Worm (Caenorhabditis elegans) whole organism, late embryonic: ENCODE measurements around the gene F20D6.11.

Experiments
- K02D7.2 ChIP-seq: sonication (generic microtip); optimal IDR thresholded peaks from 2 replicates; lab custom pipeline; 2017; ENCODE audit warnings: mild to moderate bottlenecking, missing genetic modification characterization, missing compliant biosample characterization
- T23F11.4 ChIP-seq: fragments of 200-800 bp; sonication (Bioruptor generic); optimal IDR thresholded peaks from 2 replicates; lab custom pipeline; 2018; ENCODE audit warnings: mild to moderate bottlenecking, missing genetic modification characterization, missing compliant biosample characterization
- ahr-1 ChIP-seq: sonication (generic microtip); optimal IDR thresholded peaks from 2 replicates; lab custom pipeline; 2016; ENCODE audit warnings: missing genetic modification characterization, missing compliant biosample characterization
- ama-1 ChIP-seq: fragments of 150-350 bp; optimal IDR thresholded peaks from 2 replicates; lab custom pipeline; 2014
- ceh-18 ChIP-seq: sonication (generic microtip); optimal IDR thresholded peaks from 2 replicates; lab custom pipeline; 2016; ENCODE audit warnings: missing genetic modification characterization, missing compliant biosample characterization
- ceh-19 ChIP-seq: fragments of 200-800 bp; sonication (Bioruptor generic); optimal IDR thresholded peaks from 2 replicates; lab custom pipeline; 2018; ENCODE audit warnings: mild to moderate bottlenecking, missing genetic modification characterization, missing compliant biosample characterization
- ceh-2 ChIP-seq: sonication (generic microtip); optimal IDR thresholded peaks from 2 replicates; lab custom pipeline; 2016; ENCODE audit warnings: missing genotype, missing genetic modification characterization, missing compliant biosample characterization
- ceh-22 ChIP-seq: sonication (generic microtip); optimal IDR thresholded peaks from 2 replicates; lab custom pipeline; 2017; ENCODE audit warnings: missing biosample characterization, missing genetic modification characterization
- ceh-24 ChIP-seq: sonication (generic microtip); optimal IDR thresholded peaks from 2 replicates; lab custom pipeline; 2016; ENCODE audit warnings: mild to moderate bottlenecking, missing genetic modification characterization, missing compliant biosample characterization
- ceh-30 ChIP-seq: fragments of 150-350 bp; optimal IDR thresholded peaks from 2 replicates; lab custom pipeline; 2014; ENCODE audit warnings: missing biosample characterization, missing genetic modification characterization
- ceh-6 ChIP-seq: fragments of 200-800 bp; sonication (Bioruptor generic); optimal IDR thresholded peaks from 2 replicates; lab custom pipeline; 2018; ENCODE audit warnings: mild to moderate bottlenecking, missing genetic modification characterization, missing compliant biosample characterization
- ceh-9 ChIP-seq: sonication (generic microtip); optimal IDR thresholded peaks from 2 replicates; lab custom pipeline; 2016; ENCODE audit warnings: mild to moderate bottlenecking, missing genetic modification characterization, inconsistent platforms, missing compliant biosample characterization
- dmd-4 ChIP-seq: sonication (generic microtip); optimal IDR thresholded peaks from 2 replicates; lab custom pipeline; 2016; ENCODE audit warnings: borderline replicate concordance, missing genetic modification characterization, missing compliant biosample characterization
- eyg-1 ChIP-seq: sonication (generic microtip); optimal IDR thresholded peaks from 2 replicates; lab custom pipeline; 2016; ENCODE audit warnings: missing genotype, missing genetic modification characterization, missing compliant biosample characterization
- fkh-10 ChIP-seq: fragments of 150-350 bp; optimal IDR thresholded peaks from 2 replicates; lab custom pipeline; 2014; ENCODE audit warnings: missing biosample characterization, missing genetic modification reagents, missing genetic modification characterization
- fkh-6 ChIP-seq: sonication (generic microtip); optimal IDR thresholded peaks from 2 replicates; lab custom pipeline; 2016; ENCODE audit warnings: missing genetic modification characterization, missing compliant biosample characterization
- gmeb-2 ChIP-seq: sonication (generic microtip); optimal IDR thresholded peaks from 2 replicates; lab custom pipeline; 2016; ENCODE audit warnings: missing genetic modification characterization, inconsistent platforms, missing compliant biosample characterization
- hlh-13 ChIP-seq: fragments of 200-800 bp; sonication (Bioruptor generic); optimal IDR thresholded peaks from 2 replicates; lab custom pipeline; 2018; ENCODE audit warnings: mild to moderate bottlenecking, missing genetic modification characterization, missing compliant biosample characterization
- hlh-6 ChIP-seq: sonication (generic microtip); optimal IDR thresholded peaks from 2 replicates; lab custom pipeline; 2016; ENCODE audit warnings: missing genotype, missing genetic modification characterization, missing compliant biosample characterization
- lim-6 ChIP-seq: sonication (generic microtip); optimal IDR thresholded peaks from 2 replicates; lab custom pipeline; 2016; ENCODE audit warnings: missing genetic modification characterization, missing compliant biosample characterization
- lin-11 ChIP-seq: fragments of 200-800 bp; sonication (Bioruptor generic); optimal IDR thresholded peaks from 2 replicates; lab custom pipeline; 2018; ENCODE audit warnings: mild to moderate bottlenecking, missing genetic modification characterization, missing compliant biosample characterization
- madf-2 ChIP-seq: sonication (generic microtip); optimal IDR thresholded peaks from 2 replicates; lab custom pipeline; 2017; ENCODE audit warnings: missing genetic modification characterization, missing compliant biosample characterization
- nfya-1 ChIP-seq: sonication (generic microtip); optimal IDR thresholded peaks from 2 replicates; lab custom pipeline; 2017; ENCODE audit warnings: missing genetic modification characterization, mild to moderate bottlenecking, missing compliant biosample characterization, antibody characterized with exemption, moderate library complexity
- nhr-11 ChIP-seq: fragments of 150-350 bp; optimal IDR thresholded peaks from 2 replicates; lab custom pipeline; 2014; ENCODE audit warnings: missing biosample characterization, missing genetic modification characterization
- nhr-232 ChIP-seq: sonication (generic microtip); optimal IDR thresholded peaks from 2 replicates; lab custom pipeline; 2016; ENCODE audit warnings: missing genetic modification characterization, missing compliant biosample characterization
- npax-4 ChIP-seq: sonication (generic microtip); optimal IDR thresholded peaks from 2 replicates; lab custom pipeline; 2016; ENCODE audit warnings: missing genetic modification characterization, missing compliant biosample characterization
- odd-2 ChIP-seq: sonication (generic microtip); optimal IDR thresholded peaks from 2 replicates; lab custom pipeline; 2017; ENCODE audit warnings: antibody characterized with exemption, mild to moderate bottlenecking, missing genetic modification characterization, missing compliant biosample characterization
- pat-9 ChIP-seq: fragments of 200-800 bp; sonication (Bioruptor generic); optimal IDR thresholded peaks from 2 replicates; lab custom pipeline; 2018; ENCODE audit warnings: mild to moderate bottlenecking, missing genetic modification characterization, moderate library complexity, missing compliant biosample characterization
- pha-4 ChIP-seq: fragments of 150-350 bp; optimal IDR thresholded peaks from 2 replicates; lab custom pipeline; 2018; ENCODE audit warnings: missing biosample characterization, missing genetic modification reagents, missing genetic modification characterization
- pqm-1 ChIP-seq: sonication (generic microtip); optimal IDR thresholded peaks from 2 replicates; lab custom pipeline; 2016; ENCODE audit warnings: missing genetic modification characterization, missing compliant biosample characterization
- rnt-1 ChIP-seq: sonication (generic microtip); optimal IDR thresholded peaks from 2 replicates; lab custom pipeline; 2016; ENCODE audit warnings: missing genetic modification characterization, missing compliant biosample characterization
- sdc-2 ChIP-seq: sonication (generic microtip); optimal IDR thresholded peaks from 2 replicates; lab custom pipeline; 2016; ENCODE audit warnings: missing genotype, missing genetic modification characterization, missing compliant biosample characterization
- sox-2 ChIP-seq: fragments of 200-800 bp; sonication (Bioruptor generic); IDR thresholded peaks from 2 replicates; pipeline ENCODE4 v1.3.6; 2022; ENCODE audit warnings: missing genetic modification reagents, missing genetic modification characterization, missing compliant biosample characterization
- syd-9 ChIP-seq: sonication (generic microtip); optimal IDR thresholded peaks from 2 replicates; lab custom pipeline; 2016; ENCODE audit warnings: mild to moderate bottlenecking, missing genetic modification characterization, moderate library complexity, missing compliant biosample characterization
- tbx-2 ChIP-seq: sonication (generic microtip); optimal IDR thresholded peaks from 2 replicates; lab custom pipeline; 2016; ENCODE audit warnings: missing genetic modification characterization, missing compliant biosample characterization
- tbx-7 ChIP-seq: sonication (generic microtip); optimal IDR thresholded peaks from 2 replicates; lab custom pipeline; 2016; ENCODE audit warnings: missing genotype, missing genetic modification characterization, missing compliant biosample characterization
- ttx-3 ChIP-seq: sonication (generic microtip); optimal IDR thresholded peaks from 2 replicates; lab custom pipeline; 2016; ENCODE audit warnings: missing genetic modification reagents, missing genetic modification characterization, missing compliant biosample characterization
- unc-3 ChIP-seq, 2 experiments: fragments of 200-800 bp in 1 of 2; sonication (Bioruptor generic) in 1 of 2; sonication (generic microtip) in 1 of 2; conservative IDR thresholded peaks in 1 of 2; optimal IDR thresholded peaks in 1 of 2; 2 replicates each; pipeline versions ENCODE4 v1.3.6 to Lab custom; 2016 to 2022; ENCODE audit warnings: missing compliant biosample characterization in 2 of 2, missing genetic modification characterization in 2 of 2, missing genetic modification reagents in 1 of 2
- unc-55 ChIP-seq: sonication (generic microtip); optimal IDR thresholded peaks from 2 replicates; lab custom pipeline; 2017; ENCODE audit warnings: missing biosample characterization, missing genetic modification reagents, missing genetic modification characterization
- ztf-16 ChIP-seq: sonication (generic microtip); optimal IDR thresholded peaks from 2 replicates; lab custom pipeline; 2017; ENCODE audit warnings: missing genetic modification characterization, missing compliant biosample characterization

F20D6.11 gene

ce11 chrV:8224634-8225033 lies 25.7 kb upstream of the F20D6.11 start, which contains the start of gene pax-1:
TSS of gene pax-1 (plus strand) at chrV:8224934.
- TF ChIP-seq odd-2 (tag; lab: Kevin White, UChicago), result no peak
- TF ChIP-seq npax-4 (tag; lab: Kevin White, UChicago), result no peak
- no peak for TF ChIP-seq nhr-232
- no peak for TF ChIP-seq dmd-4
- TF ChIP-seq hlh-6, result no peak
- TF ChIP-seq pqm-1 (tag; lab: Kevin White, UChicago), result no peak
- no peak for TF ChIP-seq lin-11 (tag; lab: Kevin White, UChicago)
- TF ChIP-seq ahr-1 (tag; lab: Kevin White, UChicago), result no peak
- no peak for TF ChIP-seq fkh-10 (GFP tag; lab: Kevin White, UChicago)
- no peak for TF ChIP-seq sox-2 (GFP tag; lab: Robert Waterston, UW)
- TF ChIP-seq hlh-13 (GFP tag; lab: Kevin White, UChicago), result no peak
- no peak for TF ChIP-seq ttx-3 (tag; lab: Kevin White, UChicago)

- TF ChIP-seq tbx-7 (tag; lab: Kevin White, UChicago) (no peak), madf-2 (tag; lab: Kevin White, UChicago) (no peak), pha-4 (tag; lab: Kevin White, UChicago) (no peak), syd-9 (tag; lab: Kevin White, UChicago) (no peak), unc-55 (GFP tag; lab: Kevin White, UChicago) (no peak), dmd-4 (no peak), odd-2 (tag; lab: Kevin White, UChicago) (no peak), ceh-6 (GFP tag; lab: Kevin White, UChicago) (no peak), rnt-1 (tag; lab: Kevin White, UChicago) (no peak), ceh-24 (tag; lab: Kevin White, UChicago) (no peak), ceh-22 (tag; lab: Kevin White, UChicago) (no peak), gmeb-2 (tag; lab: Kevin White, UChicago) (no peak), ceh-19 (GFP tag; lab: Kevin White, UChicago) (no peak), ztf-16 (tag; lab: Kevin White, UChicago) (no peak), T23F11.4 (GFP tag; lab: Kevin White, UChicago) (no peak), ceh-2 (tag; lab: Kevin White, UChicago) (no peak), eyg-1 (no peak), fkh-6 (tag; lab: Kevin White, UChicago) (no peak), K02D7.2 (no peak), unc-3 (GFP tag; conservative IDR thresholded peaks at IDR 0.05; lab: Robert Waterston, UW) (no peak), unc-3 (tag; optimal IDR thresholded peaks at IDR 0.05; lab: Kevin White, UChicago) (no peak)
Measured at ce11 chrV:8223417-8223816, 24.5 kb upstream of the F20D6.11 start.

DNA sequence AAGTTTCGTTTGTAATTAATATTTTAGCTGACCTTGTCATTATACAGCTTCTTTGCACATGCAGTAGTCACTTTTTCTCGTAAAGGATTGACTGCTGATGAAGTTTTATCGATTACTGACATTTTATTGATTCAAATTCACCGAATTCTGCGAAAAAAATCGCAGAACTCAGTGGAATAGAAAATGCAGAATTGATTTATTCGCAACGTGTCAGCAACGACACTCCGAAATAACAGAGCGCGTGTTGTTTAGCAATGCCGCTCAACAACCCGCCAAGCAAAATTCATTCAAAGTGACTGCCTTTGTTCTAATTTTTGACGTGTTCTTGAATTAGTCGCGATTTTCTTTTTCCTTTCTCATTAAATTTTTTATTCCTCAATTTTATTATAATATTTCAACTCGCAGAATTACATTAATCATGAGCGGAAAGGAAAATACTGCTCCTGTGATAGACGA lies 22.2 kb upstream of the F20D6.11 start, which contains the start of the genes cogc-6 and air-1:
TSS of gene cogc-6 (minus strand) at position 234 of the 456 bp plus-strand sequence.
TSS of gene air-1 (plus strand) at position 406 of the 456 bp plus-strand sequence.
- TF ChIP-seq nfya-1 (tag; lab: Kevin White, UChicago), result no peak
- no peak for TF ChIP-seq ceh-9 (tag; lab: Kevin White, UChicago)
- no peak for TF ChIP-seq pat-9 (tag; lab: Kevin White, UChicago)
- no peak for TF ChIP-seq eyg-1

- TF ChIP-seq ama-1 (lab: Kevin White, UChicago) (no peak), lim-6 (tag; lab: Kevin White, UChicago) (no peak), nhr-11 (tag; lab: Kevin White, UChicago) (no peak), sdc-2 (tag; lab: Kevin White, UChicago) (no peak), tbx-2 (tag; lab: Kevin White, UChicago) (no peak), ceh-30 (tag; lab: Kevin White, UChicago) (no peak), npax-4 (tag; lab: Kevin White, UChicago) (no peak), ceh-18 (tag; lab: Kevin White, UChicago) (no peak), ceh-24 (tag; lab: Kevin White, UChicago) (no peak)
Measured at ce11 chrV:8219550-8219949, 20.7 kb upstream of the F20D6.11 start.
